Worm (Caenorhabditis elegans): ENCODE results near the gene Y43F8B.7.

Gene Y43F8B.7

ce11 chrV:19501389-19501788 lies 10.8 kb downstream of the Y43F8B.7 start:
- TF ChIP-seq gmeb-1 (tag; optimal IDR thresholded peaks at IDR 0.05) = no peak
- TF ChIP-seq nhr-6 (tag; optimal IDR thresholded peaks at IDR 0.05) = no peak
- no peak for TF ChIP-seq fos-1 (tag; optimal IDR thresholded peaks at IDR 0.05)
- TF ChIP-seq lsy-2 (tag; optimal IDR thresholded peaks at IDR 0.05) = no peak

DNA sequence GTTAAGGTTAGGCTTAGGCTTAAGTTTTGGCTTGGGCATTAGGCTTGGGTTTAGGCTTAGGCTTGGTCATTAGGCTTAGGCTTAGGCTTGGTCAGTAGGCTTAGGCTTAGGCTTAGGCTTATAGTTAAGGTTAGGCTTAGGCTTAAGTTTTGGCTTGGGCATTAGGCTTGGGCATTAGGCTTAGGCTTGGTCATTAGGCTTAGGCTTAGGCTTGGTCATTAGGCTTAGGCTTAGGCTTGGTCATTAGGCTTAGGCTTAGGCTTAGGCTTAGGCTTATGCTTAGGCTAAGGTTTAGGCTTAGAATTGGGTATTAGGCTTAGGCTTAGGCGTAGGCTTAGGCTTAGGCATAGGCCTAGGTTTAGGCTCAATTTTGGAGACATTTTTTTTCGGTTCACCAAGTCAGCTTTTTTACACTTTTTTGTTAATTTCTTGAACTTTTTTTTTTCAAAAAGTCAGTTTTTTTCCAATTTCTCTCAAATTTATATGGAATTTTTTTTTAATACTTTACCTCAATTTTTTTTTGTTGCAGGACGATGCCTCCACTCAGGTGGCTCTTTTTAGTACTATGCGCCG lies 12.1 kb downstream of the Y43F8B.7 start, which contains the start of gene Y43F8B.3:
Y43F8B.3 (plus strand) TSS at position 523 of the 573 bp plus-strand sequence.
- TF ChIP-seq C34F6.9 (tag; optimal IDR thresholded peaks at IDR 0.05) (no peak), mab-5 (tag; optimal IDR thresholded peaks at IDR 0.05) (no peak), sma-3 (GFP tag; optimal IDR thresholded peaks at IDR 0.05) (no peak), lin-11 (tag; optimal IDR thresholded peaks at IDR 0.05) (no peak), unc-39 (tag; optimal IDR thresholded peaks at IDR 0.05) (no peak)

DNA sequence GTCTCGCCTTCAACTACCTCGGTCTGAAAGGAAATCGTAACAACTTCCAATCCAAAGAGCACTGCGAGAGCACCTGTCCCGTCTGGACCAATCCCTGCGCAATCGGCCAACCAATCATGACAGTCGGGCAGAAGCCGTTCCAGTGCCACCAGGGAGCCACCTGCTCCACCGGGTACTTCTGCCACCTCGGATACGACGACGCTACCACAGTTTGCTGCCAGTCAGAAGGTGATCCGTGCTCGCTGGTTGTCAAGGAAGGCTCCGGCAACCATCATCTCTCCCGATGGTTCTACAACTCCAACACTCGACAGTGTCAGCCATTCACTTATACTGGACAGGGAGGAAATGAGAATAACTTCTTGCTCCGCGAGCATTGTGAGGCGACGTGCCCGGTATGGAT lies 18.5 kb downstream of the Y43F8B.7 start:
- TF ChIP-seq ceh-82 (tag; optimal IDR thresholded peaks at IDR 0.05) (no peak), nhr-12 (tag; optimal IDR thresholded peaks at IDR 0.05) (no peak), unc-62 (GFP tag; optimal IDR thresholded peaks at IDR 0.05) (no peak), ztf-1 (GFP tag; conservative IDR thresholded peaks at IDR 0.05) (no peak), snpc-4 (tag; optimal IDR thresholded peaks at IDR 0.05) (no peak), elt-1 (tag; optimal IDR thresholded peaks at IDR 0.05) (no peak), lin-11 (tag; optimal IDR thresholded peaks at IDR 0.05) (no peak), ztf-4 (tag; optimal IDR thresholded peaks at IDR 0.05) (no peak), peb-1 (tag; optimal IDR thresholded peaks at IDR 0.05) (no peak), lsy-2 (tag; optimal IDR thresholded peaks at IDR 0.05) (no peak), ZK546.5 (tag; optimal IDR thresholded peaks at IDR 0.05) (no peak), nhr-237 (tag; optimal IDR thresholded peaks at IDR 0.05) (no peak), alr-1 (tag; optimal IDR thresholded peaks at IDR 0.05) (no peak), blmp-1 (tag; optimal IDR thresholded peaks at IDR 0.05; ENCODE audit: insufficient read depth) (no peak), ztf-11 (tag; optimal IDR thresholded peaks at IDR 0.05) (no peak)

ce11 chrV:19510352-19510751 lies 19.8 kb downstream of the Y43F8B.7 start:
- TF ChIP-seq peb-1 (tag; optimal IDR thresholded peaks at IDR 0.05) (no peak), snpc-4 (tag; optimal IDR thresholded peaks at IDR 0.05) (no peak), sma-3 (GFP tag; optimal IDR thresholded peaks at IDR 0.05) (no peak), nhr-11 (tag; optimal IDR thresholded peaks at IDR 0.05) (no peak), ztf-11 (tag; optimal IDR thresholded peaks at IDR 0.05) (no peak), unc-62 (GFP tag; optimal IDR thresholded peaks at IDR 0.05) (no peak), mbf-1 (tag; optimal IDR thresholded peaks at IDR 0.05) (no peak), nhr-21 (tag; optimal IDR thresholded peaks at IDR 0.05) (no peak), lsy-2 (tag; optimal IDR thresholded peaks at IDR 0.05) (no peak), blmp-1 (tag; optimal IDR thresholded peaks at IDR 0.05; ENCODE audit: insufficient read depth) (no peak), nhr-6 (tag; optimal IDR thresholded peaks at IDR 0.05) (no peak), elt-1 (tag; optimal IDR thresholded peaks at IDR 0.05) (no peak), unc-39 (tag; optimal IDR thresholded peaks at IDR 0.05) (no peak)

ce11 chrV:19510925-19511324 lies 20.4 kb downstream of the Y43F8B.7 start:
- TF ChIP-seq unc-62 (GFP tag; optimal IDR thresholded peaks at IDR 0.05) (no peak), ztf-4 (tag; optimal IDR thresholded peaks at IDR 0.05) (no peak), lin-11 (tag; optimal IDR thresholded peaks at IDR 0.05) (no peak), aly-2 (tag; optimal IDR thresholded peaks at IDR 0.05) (no peak), skn-1 (tag; optimal IDR thresholded peaks at IDR 0.05) (no peak), unc-55 (GFP tag; optimal IDR thresholded peaks at IDR 0.05) (no peak), mbf-1 (tag; optimal IDR thresholded peaks at IDR 0.05) (no peak), crh-2 (tag; optimal IDR thresholded peaks at IDR 0.05) (no peak), fos-1 (tag; optimal IDR thresholded peaks at IDR 0.05) (no peak), peb-1 (tag; optimal IDR thresholded peaks at IDR 0.05) (no peak), alr-1 (tag; optimal IDR thresholded peaks at IDR 0.05) (no peak), egl-27 (tag; optimal IDR thresholded peaks at IDR 0.05) (no peak), mab-5 (tag; optimal IDR thresholded peaks at IDR 0.05) (no peak), R02D3.7 (tag; optimal IDR thresholded peaks at IDR 0.05) (no peak), lin-39 (tag; optimal IDR thresholded peaks at IDR 0.05) (no peak), sma-3 (GFP tag; optimal IDR thresholded peaks at IDR 0.05) (no peak), dmd-4 (tag; optimal IDR thresholded peaks at IDR 0.05) (no peak), elt-3 (tag; optimal IDR thresholded peaks at IDR 0.05) (no peak), ceh-16 (tag; optimal IDR thresholded peaks at IDR 0.05) (no peak), nhr-12 (tag; optimal IDR thresholded peaks at IDR 0.05) (no peak)

Data from whole organism, L2 larva.